Worm (Caenorhabditis elegans) whole organism, L3 larva: Measurements from ENCODE around the gene tmem-231.

Experiments
- mml-1 ChIP-seq: fragments of 150-350 bp; sonication (generic microtip); optimal IDR thresholded peaks from 3 replicates; lab custom pipeline; 2014; ENCODE audit warnings: missing biosample characterization, missing genetic modification characterization
- nhr-43 ChIP-seq: sonication (generic microtip); optimal IDR thresholded peaks from 2 replicates; lab custom pipeline; 2016; ENCODE audit warnings: mild to moderate bottlenecking, missing genetic modification characterization, missing compliant biosample characterization; ENCODE audit not compliant: poor library complexity, severe bottlenecking
- nhr-77 ChIP-seq: fragments of 150-350 bp; optimal IDR thresholded peaks from 2 replicates; lab custom pipeline; 2014; ENCODE audit warnings: missing biosample characterization, missing genetic modification characterization
- sea-2 ChIP-seq: fragments of 150-350 bp; sonication (generic microtip); optimal IDR thresholded peaks from 4 replicates; lab custom pipeline; 2014; ENCODE audit warnings: missing biosample characterization, missing genetic modification reagents, missing genetic modification characterization
- snpc-4 ChIP-seq: fragments of 150-350 bp; optimal IDR thresholded peaks from 2 replicates; lab custom pipeline; 2014; ENCODE audit warnings: missing biosample characterization, missing genetic modification characterization
- unc-62 ChIP-seq: fragments of 150-350 bp; sonication (generic microtip); optimal IDR thresholded peaks from 4 replicates; lab custom pipeline; 2014; ENCODE audit warnings: missing biosample characterization, missing genetic modification reagents, missing genetic modification characterization

ce11 chrIV:8476880-8477279 is 50.3 kb downstream of the tmem-231 start, which contains the start of gene spp-10:
- TF ChIP-seq nhr-43 (tag; lab: Kevin White, UChicago), result no peak
- TF ChIP-seq snpc-4 (tag; lab: Kevin White, UChicago), result no peak
- no peak for TF ChIP-seq mml-1 (tag; lab: Kevin White, UChicago)
- TF ChIP-seq unc-62 (GFP tag; lab: Kevin White, UChicago), result no peak
- no peak for TF ChIP-seq sea-2
- no peak for TF ChIP-seq nhr-77 (tag; lab: Kevin White, UChicago)
